Worm (Caenorhabditis elegans) whole organism, L1 larva: ENCODE data around the gene Y110A2AL.2.

ENCODE experiments used
- blmp-1 ChIP-seq: fragments of 150-350 bp; optimal IDR thresholded peaks from 2 replicates; lab custom pipeline; 2014; ENCODE audit warnings: missing biosample characterization, missing genetic modification characterization
- egl-27 ChIP-seq, 2 experiments: fragments of 150-350 bp in 1 of 2; sonication (generic microtip); optimal IDR thresholded peaks; 3 replicates each; lab custom pipeline; 2017 to 2018; ENCODE audit warnings: missing biosample characterization in 2 of 2, missing genetic modification characterization in 2 of 2, missing genetic modification reagents in 2 of 2
- elt-3 ChIP-seq, 6 experiments: fragments of 150-350 bp in 1 of 6; sonication (generic microtip); optimal IDR thresholded peaks; 2 replicates each; lab custom pipeline; 2017 to 2018; ENCODE audit warnings: missing biosample characterization in 6 of 6, missing genetic modification characterization in 6 of 6, inconsistent platforms in 1 of 6
- nhr-11 ChIP-seq: fragments of 150-350 bp; optimal IDR thresholded peaks from 2 replicates; lab custom pipeline; 2014; ENCODE audit warnings: missing biosample characterization, missing genetic modification characterization
- pag-3 ChIP-seq: sonication (generic microtip); optimal IDR thresholded peaks from 2 replicates; lab custom pipeline; 2017; ENCODE audit warnings: missing genetic modification characterization, mild to moderate bottlenecking, missing compliant biosample characterization, antibody characterized with exemption, borderline replicate concordance; ENCODE audit not compliant: insufficient read depth
- sptf-1 ChIP-seq: fragments of 150-350 bp; optimal IDR thresholded peaks from 2 replicates; lab custom pipeline; 2014; ENCODE audit warnings: missing biosample characterization, missing genetic modification characterization
- swsn-7 ChIP-seq: sonication (generic microtip); optimal IDR thresholded peaks from 2 replicates; lab custom pipeline; 2016; ENCODE audit warnings: missing genetic modification characterization, missing compliant biosample characterization
- unc-130 ChIP-seq: fragments of 150-350 bp; optimal IDR thresholded peaks from 2 replicates; lab custom pipeline; 2017; ENCODE audit warnings: missing biosample characterization, missing genetic modification characterization, inconsistent platforms
- unc-86 ChIP-seq: sonication (generic microtip); optimal IDR thresholded peaks from 2 replicates; lab custom pipeline; 2016; ENCODE audit warnings: missing genetic modification characterization, missing compliant biosample characterization
- zag-1 ChIP-seq: fragments of 150-350 bp; optimal IDR thresholded peaks from 2 replicates; lab custom pipeline; 2014; ENCODE audit warnings: missing biosample characterization, missing genetic modification characterization

- TF ChIP-seq blmp-1 (tag; lab: Kevin White, UChicago) (no peak), nhr-11 (tag; lab: Kevin White, UChicago) (no peak), elt-3 (tag; optimal IDR thresholded peaks at IDR 0.05; lab: Kevin White, UChicago) (no peak), pag-3 (tag; lab: Kevin White, UChicago) (no peak), zag-1 (no peak), unc-86 (no peak), swsn-7 (tag; lab: Kevin White, UChicago) (no peak), unc-130 (no peak), sptf-1 (tag; lab: Kevin White, UChicago) (no peak), egl-27 (tag; optimal IDR thresholded peaks at IDR 0.05; lab: Kevin White, UChicago) (no peak)
These were observed 32.4 kb downstream of the Y110A2AL.2 start, which contains the start of gene ubc-26 for ce11 chrII:2900248-2900647.
